Worm (Caenorhabditis elegans) whole organism, early embryonic: ENCODE results near the gene mlt-7.

Experiments used
- B0310.2 ChIP-seq: sonication (generic microtip); optimal IDR thresholded peaks from 2 replicates; lab custom pipeline; 2016; ENCODE audit warnings: mild to moderate bottlenecking, missing genetic modification characterization, missing compliant biosample characterization
- F13C5.2 ChIP-seq: sonication (generic microtip); optimal IDR thresholded peaks from 2 replicates; lab custom pipeline; 2017; ENCODE audit warnings: mild to moderate bottlenecking, missing genetic modification characterization, inconsistent platforms, missing compliant biosample characterization
- aly-1 ChIP-seq: sonication (generic microtip); optimal IDR thresholded peaks from 2 replicates; lab custom pipeline; 2016; ENCODE audit warnings: missing genetic modification characterization, missing compliant biosample characterization
- ama-1 ChIP-seq: fragments of 150-350 bp; optimal IDR thresholded peaks from 2 replicates; lab custom pipeline; 2014
- ceh-13 ChIP-seq: fragments of 200-800 bp; sonication (Bioruptor generic); optimal IDR thresholded peaks from 2 replicates; lab custom pipeline; 2018; ENCODE audit warnings: mild to moderate bottlenecking, missing genetic modification characterization, missing compliant biosample characterization
- ceh-36 ChIP-seq: sonication (generic microtip); optimal IDR thresholded peaks from 2 replicates; lab custom pipeline; 2016; ENCODE audit warnings: missing genetic modification characterization, inconsistent platforms, missing compliant biosample characterization
- ets-7 ChIP-seq: sonication (generic microtip); optimal IDR thresholded peaks from 2 replicates; lab custom pipeline; 2016; ENCODE audit warnings: missing genotype, missing genetic modification characterization, missing compliant biosample characterization
- flt-1 ChIP-seq: fragments of 200-800 bp; sonication (Bioruptor generic); IDR thresholded peaks from 2 replicates; pipeline ENCODE4 v1.3.6; 2022; ENCODE audit warnings: missing genetic modification characterization, missing compliant biosample characterization
- hmbx-1 ChIP-seq: sonication (generic microtip); optimal IDR thresholded peaks from 2 replicates; lab custom pipeline; 2016; ENCODE audit warnings: mild to moderate bottlenecking, missing genetic modification characterization, missing compliant biosample characterization
- hmg-4 ChIP-seq: fragments of 200-800 bp; sonication (Bioruptor generic); optimal IDR thresholded peaks from 2 replicates; lab custom pipeline; 2018; ENCODE audit warnings: mild to moderate bottlenecking, missing genetic modification characterization, missing compliant biosample characterization
- hnd-1 ChIP-seq: sonication (generic microtip); optimal IDR thresholded peaks from 2 replicates; lab custom pipeline; 2016; ENCODE audit warnings: missing genetic modification characterization, missing compliant biosample characterization
- pes-1 ChIP-seq: fragments of 200-800 bp; sonication (Bioruptor generic); IDR thresholded peaks from 2 replicates; pipeline ENCODE4 v1.3.6; 2022; ENCODE audit warnings: missing genetic modification reagents, missing genetic modification characterization, missing compliant biosample characterization
- scrt-1 ChIP-seq: fragments of 200-800 bp; sonication (Bioruptor generic); IDR thresholded peaks from 2 replicates; pipeline ENCODE4 v1.3.6; 2022; ENCODE audit warnings: missing genetic modification characterization, missing compliant biosample characterization
- sea-1 ChIP-seq: fragments of 200-800 bp; sonication (Bioruptor generic); conservative IDR thresholded peaks from 2 replicates; pipeline ENCODE4 v1.3.6; 2022; ENCODE audit warnings: missing genetic modification characterization, missing compliant biosample characterization
- tbx-11 ChIP-seq: fragments of 200-800 bp; sonication (Bioruptor generic); IDR thresholded peaks from 2 replicates; pipeline ENCODE4 v1.3.6; 2022; ENCODE audit warnings: missing genetic modification characterization, missing compliant biosample characterization
- tbx-37 ChIP-seq: fragments of 200-800 bp; sonication (Bioruptor generic); conservative IDR thresholded peaks from 2 replicates; pipeline ENCODE4 v1.3.6; 2022; ENCODE audit warnings: missing genetic modification reagents, missing genetic modification characterization, missing compliant biosample characterization
- tra-4 ChIP-seq: sonication (generic microtip); optimal IDR thresholded peaks from 2 replicates; lab custom pipeline; 2017; ENCODE audit warnings: missing genetic modification characterization, missing compliant biosample characterization

The mlt-7 gene

ce11 chrII:4392526-4393057, at the start of gene mlt-7:
mlt-7 (plus strand) TSS chrII:4393007.
- TF ChIP-seq ama-1 (no peak), tbx-37 (GFP tag; lab: Robert Waterston, UW) (no peak), tbx-11 (no peak), ceh-13 (GFP tag; lab: Kevin White, UChicago) (no peak), B0310.2 (tag; lab: Kevin White, UChicago) (no peak), sea-1 (no peak), hnd-1 (tag; lab: Kevin White, UChicago) (no peak), F13C5.2 (tag; lab: Kevin White, UChicago) (no peak), ets-7 (tag; lab: Kevin White, UChicago) (no peak)

- TF ChIP-seq flt-1 (GFP tag; lab: Robert Waterston, UW) = no peak
- TF ChIP-seq hmbx-1 (tag; lab: Kevin White, UChicago) = no peak
- no peak for TF ChIP-seq ets-7 (tag; lab: Kevin White, UChicago)
- no peak for TF ChIP-seq hmg-4 (GFP tag; lab: Kevin White, UChicago)
- no peak for TF ChIP-seq tbx-37 (GFP tag; lab: Robert Waterston, UW)
Measured at ce11 chrII:4344317-4344716, 48.5 kb upstream of the mlt-7 start.

ce11 chrII:4350888-4351287, 41.9 kb upstream of the mlt-7 start, which contains the start of gene H20J04.9:
H20J04.9 (plus strand) TSS chrII:4351188.
- TF ChIP-seq ceh-13 (GFP tag; lab: Kevin White, UChicago) (no peak), hnd-1 (tag; lab: Kevin White, UChicago) (no peak)

- TF ChIP-seq sea-1 = no peak
- TF ChIP-seq hmbx-1 (tag; lab: Kevin White, UChicago) = no peak
- TF ChIP-seq hnd-1 (tag; lab: Kevin White, UChicago) = no peak
- TF ChIP-seq tbx-11 = no peak
- no peak for TF ChIP-seq scrt-1 (GFP tag; lab: Robert Waterston, UW)
- TF ChIP-seq flt-1 (GFP tag; lab: Robert Waterston, UW) = no peak
- TF ChIP-seq tra-4 (tag; lab: Kevin White, UChicago) = no peak
- no peak for TF ChIP-seq B0310.2 (tag; lab: Kevin White, UChicago)
- no peak for TF ChIP-seq ets-7 (tag; lab: Kevin White, UChicago)
- TF ChIP-seq ceh-36 (tag; lab: Kevin White, UChicago) = no peak
- TF ChIP-seq F13C5.2 (tag; lab: Kevin White, UChicago) = no peak
- TF ChIP-seq ceh-13 (GFP tag; lab: Kevin White, UChicago) = no peak
Measured at ce11 chrII:4355217-4355616, 37.6 kb upstream of the mlt-7 start, which contains the start of the genes H20J04.7 and H20J04.1. H20J04.7 (minus strand) TSS chrII:4355317. H20J04.1 (plus strand) TSS chrII:4355613.

ce11 chrII:4358765-4359164, 34.0 kb upstream of the mlt-7 start, which contains the start of gene lat-2:
lat-2 (plus strand) TSS chrII:4359065.
- TF ChIP-seq F13C5.2 (tag; lab: Kevin White, UChicago) (no peak), scrt-1 (GFP tag; lab: Robert Waterston, UW) (no peak), flt-1 (GFP tag; lab: Robert Waterston, UW) (no peak), ama-1 (no peak), ceh-13 (GFP tag; lab: Kevin White, UChicago) (no peak), aly-1 (tag; lab: Kevin White, UChicago) (no peak), ceh-36 (tag; lab: Kevin White, UChicago) (no peak), tra-4 (tag; lab: Kevin White, UChicago) (no peak), ets-7 (tag; lab: Kevin White, UChicago) (no peak), hmg-4 (GFP tag; lab: Kevin White, UChicago) (no peak), tbx-11 (no peak)

ce11 chrII:4359219-4359618, 33.6 kb upstream of the mlt-7 start:
- no peak for TF ChIP-seq hmbx-1 (tag; lab: Kevin White, UChicago)
- TF ChIP-seq ceh-13 (GFP tag; lab: Kevin White, UChicago) = no peak
- TF ChIP-seq pes-1 (GFP tag; lab: Robert Waterston, UW) = no peak
- no peak for TF ChIP-seq tbx-37 (GFP tag; lab: Robert Waterston, UW)
- TF ChIP-seq hmg-4 (GFP tag; lab: Kevin White, UChicago) = no peak
- TF ChIP-seq tra-4 (tag; lab: Kevin White, UChicago) = no peak
- TF ChIP-seq ets-7 (tag; lab: Kevin White, UChicago) = no peak
- no peak for TF ChIP-seq B0310.2 (tag; lab: Kevin White, UChicago)
- no peak for TF ChIP-seq aly-1 (tag; lab: Kevin White, UChicago)

- TF ChIP-seq flt-1 (GFP tag; lab: Robert Waterston, UW) (no peak), ceh-13 (GFP tag; lab: Kevin White, UChicago) (no peak), ets-7 (tag; lab: Kevin White, UChicago) (no peak), scrt-1 (GFP tag; lab: Robert Waterston, UW) (no peak), aly-1 (tag; lab: Kevin White, UChicago) (no peak)
Measured at ce11 chrII:4362088-4362487, 30.7 kb upstream of the mlt-7 start.

ce11 chrII:4367923-4368322, 24.9 kb upstream of the mlt-7 start, which contains the start of gene try-9:
try-9 (plus strand) TSS chrII:4368223.
- TF ChIP-seq sea-1 (no peak), hmg-4 (GFP tag; lab: Kevin White, UChicago) (no peak), hmbx-1 (tag; lab: Kevin White, UChicago) (no peak), ets-7 (tag; lab: Kevin White, UChicago) (no peak), hnd-1 (tag; lab: Kevin White, UChicago) (no peak), aly-1 (tag; lab: Kevin White, UChicago) (no peak), tbx-37 (GFP tag; lab: Robert Waterston, UW) (no peak), B0310.2 (tag; lab: Kevin White, UChicago) (no peak), ceh-36 (tag; lab: Kevin White, UChicago) (no peak), tbx-11 (no peak), pes-1 (GFP tag; lab: Robert Waterston, UW) (no peak)
